Fruit fly (Drosophila melanogaster): ENCODE measurements around the gene ERp44.

The ERp44 gene

DNA sequence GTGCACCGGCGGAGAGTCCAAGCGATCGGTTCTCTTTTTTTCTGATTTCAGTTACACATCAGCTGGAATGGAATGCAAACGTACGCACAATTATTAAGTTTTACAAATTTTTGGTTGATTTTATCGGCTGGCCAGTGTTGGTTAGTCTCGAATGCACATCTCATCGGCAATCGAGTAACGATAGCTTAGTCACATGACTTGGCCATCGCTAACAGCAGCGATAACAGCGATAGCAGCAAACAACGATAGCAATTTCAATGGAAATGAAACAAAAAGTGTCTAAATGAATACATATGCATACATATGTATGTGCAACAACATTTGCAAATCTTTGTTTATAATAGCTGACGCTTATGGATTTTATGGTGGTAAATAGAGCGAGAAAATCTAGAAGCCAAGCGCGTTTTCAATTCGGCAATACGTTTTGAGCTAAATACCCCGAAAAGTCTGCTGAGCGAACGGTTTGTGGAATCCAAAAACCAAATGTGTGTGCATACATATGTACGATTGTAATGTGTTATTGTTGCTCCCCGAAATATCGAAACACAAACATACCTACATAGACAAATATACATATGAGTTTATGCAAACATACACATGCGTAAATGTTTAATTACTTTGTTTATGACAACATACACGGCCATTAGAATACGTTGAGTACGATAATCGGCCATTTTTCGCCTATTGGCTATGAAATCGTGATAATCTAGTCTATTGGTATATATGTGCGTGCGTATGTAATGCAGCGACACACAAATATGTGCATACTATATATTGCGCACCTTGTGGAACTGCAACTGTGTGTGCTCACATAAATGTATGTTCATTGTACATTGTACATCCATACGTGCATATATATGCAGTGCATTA is 860 bp downstream of the ERp44 start, which contains the start of gene CG3632 (continued):
- TF ChIP-seq CG16813 (GFP tag; IDR thresholded peaks at IDR 0.05; ENCODE audit: partially characterized antibody) (peak; percentile 82), CG4404 (GFP tag; IDR thresholded peaks at IDR 0.05) (no peak), CG3281 (GFP tag; optimal IDR thresholded peaks at IDR 0.05) (peak; percentile 23), nom (GFP tag; optimal IDR thresholded peaks at IDR 0.05) (no peak), bowl (GFP tag; IDR thresholded peaks at IDR 0.05) (no peak), Drgx (GFP tag; IDR thresholded peaks at IDR 0.05) (no peak), sug (tag; optimal IDR thresholded peaks at IDR 0.05) (peak; percentile 46), CG17802 (tag; optimal IDR thresholded peaks at IDR 0.05) (no peak), CG6272 (GFP tag; IDR thresholded peaks at IDR 0.05) (peak; percentile 50), z (GFP tag; IDR thresholded peaks at IDR 0.05) (no peak), Fer2 (tag; optimal IDR thresholded peaks at IDR 0.05) (no peak), ken (GFP tag; IDR thresholded peaks at IDR 0.05) (peak; percentile 56; the same call in 2 of the 3 replicates), CG3065 (GFP tag; optimal IDR thresholded peaks at IDR 0.05) (no peak), p53 (GFP tag; optimal IDR thresholded peaks at IDR 0.05) (peak; percentile 16), tx (GFP tag; optimal IDR thresholded peaks at IDR 0.05) (peak; percentile 3), CG4707 (GFP tag; optimal IDR thresholded peaks at IDR 0.05) (no peak), hkb (optimal IDR thresholded peaks at IDR 0.05) (no peak), hkb (GFP tag; IDR thresholded peaks at IDR 0.05) (no peak), CG10431 (GFP tag; optimal IDR thresholded peaks at IDR 0.05) (no peak), fd102C (GFP tag; optimal IDR thresholded peaks at IDR 0.05) (no peak), tap (tag; optimal IDR thresholded peaks at IDR 0.05) (no peak), Lim3 (GFP tag; IDR thresholded peaks at IDR 0.05) (no peak), CG7928 (GFP tag; optimal IDR thresholded peaks at IDR 0.05) (peak; percentile 58), tna (GFP tag; IDR thresholded peaks at IDR 0.05; ENCODE audit: partially characterized antibody) (peak; percentile 73), CG12155 (GFP tag; optimal IDR thresholded peaks at IDR 0.05) (peak; percentile 53), Hr39 (optimal IDR thresholded peaks at IDR 0.05) (no peak), CG32532 (GFP tag; IDR thresholded peaks at IDR 0.05) (peak; percentile 47), bab2 (GFP tag; optimal IDR thresholded peaks at IDR 0.05) (no peak), CG11504 (tag; optimal IDR thresholded peaks at IDR 0.05) (no peak), HmgD (GFP tag; optimal IDR thresholded peaks at IDR 0.05) (no peak), CG6683 (GFP tag; optimal IDR thresholded peaks at IDR 0.05) (no peak), bigmax (GFP tag; optimal IDR thresholded peaks at IDR 0.05) (peak; percentile 53), CG34224 (GFP tag; IDR thresholded peaks at IDR 0.05; ENCODE audit: partially characterized antibody) (peak; percentile 78), ash1 (GFP tag; optimal IDR thresholded peaks at IDR 0.05) (no peak), chn (GFP tag; optimal IDR thresholded peaks at IDR 0.05) (peak; percentile 60), Nf-YC (tag; optimal IDR thresholded peaks at IDR 0.05) (peak; percentile 53), Asciz (GFP tag; optimal IDR thresholded peaks at IDR 0.05) (no peak), CG3838 (GFP tag; optimal IDR thresholded peaks at IDR 0.05) (peak; percentile 92), bbx (GFP tag; IDR thresholded peaks at IDR 0.05; ENCODE audit: partially characterized antibody) (peak; percentile 92), Awh (GFP tag; IDR thresholded peaks at IDR 0.05) (no peak), jigr1 (GFP tag; IDR thresholded peaks at IDR 0.05) (no peak), CG6791 (GFP tag; IDR thresholded peaks at IDR 0.05; ENCODE audit: partially characterized antibody) (peak; percentile 94), eyg (GFP tag; optimal IDR thresholded peaks at IDR 0.05) (no peak), tin (GFP tag; optimal IDR thresholded peaks at IDR 0.05) (peak; percentile 51), CG10979 (tag; optimal IDR thresholded peaks at IDR 0.05) (no peak), wek (GFP tag; optimal IDR thresholded peaks at IDR 0.05) (no peak), sima (GFP tag; optimal IDR thresholded peaks at IDR 0.05) (no peak), CG7987 (GFP tag; optimal IDR thresholded peaks at IDR 0.05) (peak; percentile 51), hb (GFP tag; IDR thresholded peaks at IDR 0.05; ENCODE audit: partially characterized antibody) (peak; percentile 85), dan (GFP tag; IDR thresholded peaks at IDR 0.05) (no peak)

Measured in whole organism, embryonic.